Worm (Caenorhabditis elegans) whole organism, L4/young adult: ENCODE data around the gene F13B12.2.

Experiments used
- dao-5 ChIP-seq: sonication (generic microtip); optimal IDR thresholded peaks from 2 replicates; lab custom pipeline; 2016; ENCODE audit warnings: missing genotype, missing genetic modification characterization, moderate library complexity, missing compliant biosample characterization
- him-1 ChIP-seq: sonication (generic microtip); optimal IDR thresholded peaks from 2 replicates; lab custom pipeline; 2016; ENCODE audit warnings: missing genotype, missing genetic modification reagents, missing genetic modification characterization, missing compliant biosample characterization

ce11 chrIV:10419896-10420295 is 9.0 kb downstream of the F13B12.2 start:
- TF ChIP-seq him-1 (no peak), dao-5 (tag; lab: Kevin White, UChicago) (no peak)
